Fruit fly (Drosophila melanogaster): ENCODE data around the gene amd.
A peak's percentile ranks its signal among the peaks of the same experiment; 100 is the strongest.

amd gene

DNA sequence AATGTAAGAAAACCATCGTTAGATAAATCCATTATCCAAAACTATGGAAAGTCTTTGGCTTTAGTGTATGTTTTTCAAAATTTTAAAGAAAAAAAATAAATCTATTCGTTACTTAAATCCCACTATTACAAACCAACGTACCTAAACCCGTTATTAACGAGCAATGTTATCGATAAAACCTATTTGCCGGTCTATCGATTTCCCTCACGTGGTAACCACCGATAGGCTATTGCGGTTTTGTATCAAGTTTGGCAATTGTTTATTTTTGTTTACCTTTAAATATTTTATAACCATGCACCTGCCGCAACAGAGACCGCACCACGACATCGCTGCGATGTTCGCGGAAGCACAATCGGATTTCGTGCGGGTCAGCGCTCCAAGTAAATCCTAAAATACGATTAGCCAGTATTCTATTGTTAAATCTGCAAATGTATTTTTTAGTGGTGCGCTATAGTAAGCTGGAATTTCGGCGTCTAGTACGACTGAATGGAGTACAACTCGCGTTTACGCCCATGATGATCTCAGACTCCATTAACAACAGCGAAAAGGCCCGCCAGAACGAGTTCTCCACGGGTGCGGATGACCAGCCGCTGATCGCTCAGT lies 46.8 kb upstream of the amd start, which contains the start of gene Dus4 (continued):
- TF ChIP-seq CG31388 (GFP tag; optimal IDR thresholded peaks at IDR 0.05) (no peak), CrebB (tag; optimal IDR thresholded peaks at IDR 0.05) (no peak), danr (GFP tag; IDR thresholded peaks at IDR 0.05) (no peak), CG12299 (tag; optimal IDR thresholded peaks at IDR 0.05) (no peak), CG10366 (GFP tag; IDR thresholded peaks at IDR 0.05) (no peak), Atf6 (GFP tag; IDR thresholded peaks at IDR 0.05) (no peak), CG14050 (GFP tag; IDR thresholded peaks at IDR 0.05) (no peak), sob (GFP tag; IDR thresholded peaks at IDR 0.05) (no peak), trh (GFP tag; optimal IDR thresholded peaks at IDR 0.05) (no peak), CG31224 (GFP tag; IDR thresholded peaks at IDR 0.05) (no peak), jing (GFP tag; optimal IDR thresholded peaks at IDR 0.05) (no peak), aop (GFP tag; IDR thresholded peaks at IDR 0.05) (no peak), chinmo (GFP tag; IDR thresholded peaks at IDR 0.05; ENCODE audit: partially characterized antibody) (peak; percentile 97), sqz (GFP tag; optimal IDR thresholded peaks at IDR 0.05) (no peak), CG11247 (GFP tag; IDR thresholded peaks at IDR 0.05) (no peak), unpg (GFP tag; optimal IDR thresholded peaks at IDR 0.05) (no peak), bigmax (GFP tag; optimal IDR thresholded peaks at IDR 0.05) (no peak), CG6813 (GFP tag; optimal IDR thresholded peaks at IDR 0.05) (no peak), Nf-YA (GFP tag; IDR thresholded peaks at IDR 0.05) (no peak), BtbVII (GFP tag; optimal IDR thresholded peaks at IDR 0.05) (no peak), CG31441 (GFP tag; IDR thresholded peaks at IDR 0.05) (no peak), Atf3 (GFP tag; optimal IDR thresholded peaks at IDR 0.05) (no peak), CG30431 (GFP tag; optimal IDR thresholded peaks at IDR 0.05) (no peak), CG17361 (GFP tag; IDR thresholded peaks at IDR 0.05) (no peak), CG18262 (tag; optimal IDR thresholded peaks at IDR 0.05) (no peak), CG16779 (GFP tag; IDR thresholded peaks at IDR 0.05) (no peak), Hr78 (GFP tag; optimal IDR thresholded peaks at IDR 0.05) (no peak), CG10959 (GFP tag; IDR thresholded peaks at IDR 0.05) (no peak), Bteb2 (GFP tag; optimal IDR thresholded peaks at IDR 0.05) (no peak), CG15269 (tag; optimal IDR thresholded peaks at IDR 0.05) (no peak), Pdp1 (GFP tag; optimal IDR thresholded peaks at IDR 0.05) (no peak), nerfin-1 (tag; optimal IDR thresholded peaks at IDR 0.05) (no peak), lmd (GFP tag; IDR thresholded peaks at IDR 0.05) (no peak), hbn (GFP tag; IDR thresholded peaks at IDR 0.05; ENCODE audit: partially characterized antibody) (peak; percentile 76), chm (GFP tag; IDR thresholded peaks at IDR 0.05) (no peak), zen2 (GFP tag; IDR thresholded peaks at IDR 0.05; ENCODE audit: partially characterized antibody) (peak; percentile 97), CG7786 (GFP tag; optimal IDR thresholded peaks at IDR 0.05) (no peak), CG10543 (GFP tag; optimal IDR thresholded peaks at IDR 0.05) (no peak), CG8359 (GFP tag; optimal IDR thresholded peaks at IDR 0.05; ENCODE audit: borderline replicate concordance) (no peak), Med (GFP tag) (peak; percentile 9), ab (GFP tag; optimal IDR thresholded peaks at IDR 0.05) (no peak), CG12659 (GFP tag; optimal IDR thresholded peaks at IDR 0.05) (no peak), CG11093 (GFP tag; IDR thresholded peaks at IDR 0.05) (no peak), gt (GFP tag; IDR thresholded peaks at IDR 0.05) (no peak), CG6689 (GFP tag; IDR thresholded peaks at IDR 0.05) (no peak), CG13123 (GFP tag; optimal IDR thresholded peaks at IDR 0.05) (no peak), nmo (GFP tag; optimal IDR thresholded peaks at IDR 0.05) (no peak), CG17328 (GFP tag; IDR thresholded peaks at IDR 0.05) (no peak), tin (GFP tag; optimal IDR thresholded peaks at IDR 0.05) (no peak), Dp (GFP tag; optimal IDR thresholded peaks at IDR 0.05) (peak; percentile 38), lab (GFP tag; optimal IDR thresholded peaks at IDR 0.05) (no peak)
